Fruit fly (Drosophila melanogaster) whole organism, pupa: Measurements from ENCODE around the gene Mis12.

Source experiments
- CG10348 ChIP-seq: fragments of 200-800 bp; sonication (Bioruptor generic); IDR thresholded peaks from 2 replicates; pipeline ENCODE4 v1.3.6; 2022; ENCODE audit warnings: missing biosample characterization, missing genetic modification characterization
- CG12605 ChIP-seq: fragments of 200-800 bp; sonication (Bioruptor generic); IDR thresholded peaks from 2 replicates; pipeline ENCODE4 v1.3.6; 2022; ENCODE audit warnings: missing biosample characterization, missing genetic modification characterization
- CG13204 ChIP-seq: fragments of 200-800 bp; sonication (Bioruptor generic); optimal IDR thresholded peaks from 2 replicates; lab custom pipeline; 2018; ENCODE audit warnings: missing biosample characterization, mild to moderate bottlenecking, missing genetic modification characterization, moderate library complexity
- CG14655 ChIP-seq: fragments of 200-800 bp; sonication (Bioruptor generic); optimal IDR thresholded peaks from 3 replicates; lab custom pipeline; 2017; ENCODE audit warnings: mild to moderate bottlenecking, missing biosample characterization, missing genetic modification reagents, missing genetic modification characterization
- CG15710 ChIP-seq: fragments of 200-800 bp; sonication (Bioruptor generic); optimal IDR thresholded peaks from 2 replicates; lab custom pipeline; 2018; ENCODE audit warnings: missing biosample characterization, mild to moderate bottlenecking, missing genetic modification characterization, moderate library complexity
- CG17806 ChIP-seq: fragments of 200-800 bp; sonication (Bioruptor generic); optimal IDR thresholded peaks from 2 replicates; lab custom pipeline; 2018; ENCODE audit warnings: missing biosample characterization, mild to moderate bottlenecking, missing genetic modification characterization, moderate library complexity
- CG32121 ChIP-seq: fragments of 200-800 bp; sonication (Bioruptor generic); IDR thresholded peaks from 2 replicates; pipeline ENCODE4 v1.3.6; 2022; ENCODE audit warnings: missing biosample characterization, missing genetic modification characterization
- CG34367 ChIP-seq: fragments of 200-800 bp; sonication (Bioruptor generic); optimal IDR thresholded peaks from 2 replicates; lab custom pipeline; 2018; ENCODE audit warnings: missing biosample characterization, mild to moderate bottlenecking, missing genetic modification characterization
- CG4496 ChIP-seq: fragments of 200-800 bp; sonication (Bioruptor generic); IDR thresholded peaks from 3 replicates; pipeline ENCODE4 v1.3.6; 2022; ENCODE audit warnings: missing biosample characterization, missing genetic modification characterization
- CG8159 ChIP-seq: fragments of 200-800 bp; sonication (Bioruptor generic); optimal IDR thresholded peaks from 3 replicates; lab custom pipeline; 2018; ENCODE audit warnings: missing biosample characterization, mild to moderate bottlenecking, missing genetic modification characterization, moderate library complexity
- CG8301 ChIP-seq: fragments of 200-800 bp; sonication (Bioruptor generic); optimal IDR thresholded peaks from 2 replicates; lab custom pipeline; 2018; ENCODE audit warnings: missing biosample characterization, mild to moderate bottlenecking, missing genetic modification characterization
- CG9948 ChIP-seq: fragments of 200-800 bp; sonication (Bioruptor generic); optimal IDR thresholded peaks from 2 replicates; lab custom pipeline; 2018; ENCODE audit warnings: missing biosample characterization, mild to moderate bottlenecking, missing genetic modification characterization, moderate library complexity
- D1 ChIP-seq: fragments of 200-800 bp; sonication (Bioruptor generic); optimal IDR thresholded peaks from 2 replicates; lab custom pipeline; 2018; ENCODE audit warnings: missing biosample characterization, mild to moderate bottlenecking, missing genetic modification characterization, moderate library complexity
- EcR ChIP-seq: fragments of 200-800 bp; sonication (Bioruptor generic); optimal IDR thresholded peaks from 3 replicates; lab custom pipeline; 2019; ENCODE audit warnings: missing biosample characterization, missing genetic modification characterization, mild to moderate bottlenecking, moderate library complexity, missing genetic modification reagents
- Ets98B ChIP-seq: fragments of 200-800 bp; sonication (Bioruptor generic); IDR thresholded peaks from 2 replicates; pipeline ENCODE4 v1.3.6; 2022; ENCODE audit warnings: missing biosample characterization, missing genetic modification characterization
- Pif1A ChIP-seq: fragments of 200-800 bp; sonication (Bioruptor generic); optimal IDR thresholded peaks from 3 replicates; lab custom pipeline; 2016; ENCODE audit warnings: missing biosample characterization, missing genetic modification characterization
- Pif1B ChIP-seq: fragments of 200-800 bp; sonication (Bioruptor generic); optimal IDR thresholded peaks from 3 replicates; lab custom pipeline; 2016; ENCODE audit warnings: missing biosample characterization, missing genetic modification characterization
- Snoo ChIP-seq: fragments of 200-800 bp; sonication (Bioruptor generic); optimal IDR thresholded peaks from 3 replicates; lab custom pipeline; 2017; ENCODE audit warnings: missing biosample characterization, mild to moderate bottlenecking, missing genetic modification characterization, inconsistent platforms
- fd96Ca ChIP-seq: fragments of 200-800 bp; sonication (Bioruptor generic); IDR thresholded peaks from 3 replicates; pipeline ENCODE4 v1.3.6; 2022; ENCODE audit warnings: missing biosample characterization, missing genetic modification characterization
- gl ChIP-seq: fragments of 200-800 bp; sonication (Bioruptor generic); optimal IDR thresholded peaks from 2 replicates; lab custom pipeline; 2018; ENCODE audit warnings: missing biosample characterization, mild to moderate bottlenecking, missing genetic modification characterization
- rn ChIP-seq: fragments of 200-800 bp; sonication (Bioruptor generic); IDR thresholded peaks from 2 replicates; pipeline ENCODE4 v1.3.6; 2022; ENCODE audit warnings: missing biosample characterization, missing genetic modification characterization

The Mis12 gene

DNA sequence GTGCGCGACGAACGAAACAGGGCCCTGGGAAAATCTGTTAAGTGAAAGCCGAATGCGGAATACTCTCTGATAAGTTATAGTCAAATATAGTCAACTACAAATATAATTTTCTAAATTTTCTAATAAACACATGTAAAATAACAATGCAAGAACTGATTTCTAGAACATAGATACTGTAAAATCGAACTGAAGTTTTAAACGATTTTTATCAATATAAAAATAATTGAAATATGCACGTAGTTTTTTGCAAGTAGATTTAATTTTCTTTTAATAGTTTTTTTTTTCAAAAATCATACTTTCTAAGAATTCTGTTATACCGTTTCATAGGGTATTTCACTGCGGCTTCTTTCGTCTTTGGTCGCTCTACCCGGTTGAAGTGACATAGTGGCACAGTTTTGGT, 39.5 kb upstream of the Mis12 start:
- TF ChIP-seq Pif1A (GFP tag; lab: Kevin White, UChicago) = peak; percentile 44
- no peak for TF ChIP-seq Pif1B (GFP tag; lab: Kevin White, UChicago)
- TF ChIP-seq fd96Ca (GFP tag; lab: Robert Waterston, UW) = no peak
- no peak for TF ChIP-seq EcR (GFP tag; lab: Kevin White, UChicago)
- TF ChIP-seq CG9948 (tag; lab: Kevin White, UChicago) = peak; percentile 73
- TF ChIP-seq CG15710 (tag; lab: Kevin White, UChicago) = peak; percentile 70
- peak; percentile 78 for TF ChIP-seq CG8159 (tag; lab: Kevin White, UChicago)
- no peak for TF ChIP-seq Ets98B (GFP tag; lab: Robert Waterston, UW)
- no peak for TF ChIP-seq CG13204 (GFP tag; lab: Kevin White, UChicago)
- peak; percentile 33 for TF ChIP-seq CG34367 (tag; lab: Kevin White, UChicago)
- TF ChIP-seq CG12605 (GFP tag; lab: Robert Waterston, UW) = 0 out of 2 replicates have a peak, but pooled peaks have one; percentile 16
- no peak for TF ChIP-seq D1 (tag; lab: Kevin White, UChicago)
- peak; percentile 29 for TF ChIP-seq CG8301
- TF ChIP-seq CG10348 (GFP tag; lab: Robert Waterston, UW) = no peak
- TF ChIP-seq Snoo (tag; lab: Kevin White, UChicago) = peak; percentile 16
- TF ChIP-seq CG32121 (GFP tag; lab: Robert Waterston, UW) = 0 out of 2 replicates have a peak, but pooled peaks have one; percentile 36
- peak; percentile 52 for TF ChIP-seq CG14655
- peak; percentile 65 for TF ChIP-seq CG17806
- TF ChIP-seq rn (GFP tag; lab: Robert Waterston, UW) = no peak
- 0 out of 3 replicates have a peak, but pooled peaks have one; percentile 30 for TF ChIP-seq CG4496 (GFP tag; lab: Robert Waterston, UW)
- TF ChIP-seq gl (tag; lab: Kevin White, UChicago) = no peak
- TF ChIP-seq, all 21 proteins: peak for 12

dm6 chr3L:7006421-7006820, 37.6 kb upstream of the Mis12 start:
- TF ChIP-seq CG8159 (tag; lab: Kevin White, UChicago) (no peak), CG14655 (peak; percentile 19)

DNA sequence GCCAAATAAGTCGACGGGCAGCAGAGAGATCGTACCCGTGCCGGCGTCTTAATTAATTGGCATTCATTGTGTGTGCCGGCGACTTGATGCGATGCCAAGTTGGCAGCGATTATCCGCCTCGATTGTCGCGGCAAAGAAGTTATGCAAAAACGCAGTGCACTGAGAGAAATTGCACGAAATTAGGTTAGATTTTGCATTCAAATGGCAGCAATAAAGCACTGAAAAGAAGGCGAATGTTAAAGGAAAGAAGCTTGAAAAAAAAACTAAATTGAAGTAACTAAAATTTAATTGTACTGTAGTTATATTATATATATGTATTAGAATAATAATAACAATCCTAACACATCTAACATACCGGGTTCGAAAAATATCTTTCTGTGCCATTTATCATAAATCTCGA, 34.3 kb upstream of the Mis12 start:
- TF ChIP-seq CG17806 (no peak), CG14655 (peak; percentile 35), CG32121 (GFP tag; lab: Robert Waterston, UW) (peak; percentile 35; the same call in 1 of the 2 replicates), CG9948 (tag; lab: Kevin White, UChicago) (no peak), CG8159 (tag; lab: Kevin White, UChicago) (no peak), gl (tag; lab: Kevin White, UChicago) (no peak), CG10348 (GFP tag; lab: Robert Waterston, UW) (no peak), Pif1A (GFP tag; lab: Kevin White, UChicago) (no peak), rn (GFP tag; lab: Robert Waterston, UW) (peak; percentile 64; the same call in 1 of the 2 replicates), fd96Ca (GFP tag; lab: Robert Waterston, UW) (no peak)

- no peak for TF ChIP-seq D1 (tag; lab: Kevin White, UChicago)
- TF ChIP-seq CG10348 (GFP tag; lab: Robert Waterston, UW) = no peak
- TF ChIP-seq CG4496 (GFP tag; lab: Robert Waterston, UW) = no peak
- TF ChIP-seq rn (GFP tag; lab: Robert Waterston, UW) = no peak
- no peak for TF ChIP-seq CG13204 (GFP tag; lab: Kevin White, UChicago)
- TF ChIP-seq CG12605 (GFP tag; lab: Robert Waterston, UW) = no peak
- TF ChIP-seq fd96Ca (GFP tag; lab: Robert Waterston, UW) = no peak
- no peak for TF ChIP-seq Pif1B (GFP tag; lab: Kevin White, UChicago)
- no peak for TF ChIP-seq CG8301
- no peak for TF ChIP-seq EcR (GFP tag; lab: Kevin White, UChicago)
- TF ChIP-seq CG9948 (tag; lab: Kevin White, UChicago) = no peak
- no peak for TF ChIP-seq CG14655
- no peak for TF ChIP-seq CG15710 (tag; lab: Kevin White, UChicago)
Measured at dm6 chr3L:7002355-7002754, 33.5 kb upstream of the Mis12 start.

- peak; percentile 70 for TF ChIP-seq CG32121 (GFP tag; lab: Robert Waterston, UW)
- 0 out of 2 replicates have a peak, but pooled peaks have one; percentile 10 for TF ChIP-seq CG12605 (GFP tag; lab: Robert Waterston, UW)
- TF ChIP-seq Pif1A (GFP tag; lab: Kevin White, UChicago) = no peak
- TF ChIP-seq CG8159 (tag; lab: Kevin White, UChicago) = peak; percentile 20
- TF ChIP-seq, all 21 proteins: peak for 3
Measured at dm6 chr3L:7001855-7002254, 33.0 kb upstream of the Mis12 start.

DNA sequence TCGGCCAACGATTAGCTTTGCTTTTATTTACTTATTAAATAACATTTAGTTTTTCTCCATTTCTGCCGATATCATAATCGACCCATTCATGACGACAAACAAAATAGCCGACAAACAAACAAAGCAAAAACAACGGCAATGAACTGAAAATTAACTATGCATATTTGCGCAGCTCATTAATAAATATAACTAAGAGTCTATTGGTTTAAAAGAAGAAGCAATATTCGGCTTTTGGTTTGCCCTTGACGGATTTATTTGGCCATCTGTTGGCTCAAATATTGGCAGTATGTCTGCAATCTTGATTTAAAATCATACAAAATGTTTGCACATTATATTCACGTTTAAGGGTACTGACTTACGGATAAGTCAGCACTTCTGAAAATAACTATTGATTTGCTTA, 31.1 kb upstream of the Mis12 start:
- TF ChIP-seq CG17806 = no peak
- no peak for TF ChIP-seq CG14655
- TF ChIP-seq CG8159 (tag; lab: Kevin White, UChicago) = no peak
- TF ChIP-seq CG32121 (GFP tag; lab: Robert Waterston, UW) = no peak
- no peak for TF ChIP-seq Snoo (tag; lab: Kevin White, UChicago)
- no peak for TF ChIP-seq CG13204 (GFP tag; lab: Kevin White, UChicago)
- no peak for TF ChIP-seq fd96Ca (GFP tag; lab: Robert Waterston, UW)
- TF ChIP-seq Ets98B (GFP tag; lab: Robert Waterston, UW) = no peak
- TF ChIP-seq CG8301 = no peak
- no peak for TF ChIP-seq CG34367 (tag; lab: Kevin White, UChicago)
- TF ChIP-seq gl (tag; lab: Kevin White, UChicago) = no peak
- TF ChIP-seq D1 (tag; lab: Kevin White, UChicago) = no peak
- no peak for TF ChIP-seq CG4496 (GFP tag; lab: Robert Waterston, UW)
